Worm (Caenorhabditis elegans): ENCODE measurements around the gene srg-23.
A peak's percentile ranks its signal among the peaks of the same experiment; 100 is the strongest.

The srg-23 gene

ce11 chrII:3055531-3055930 lies 40.4 kb downstream of the srg-23 start:
- TF ChIP-seq pha-4 (tag; optimal IDR thresholded peaks at IDR 0.05) (no peak), lin-13 (tag; optimal IDR thresholded peaks at IDR 0.05) (peak; percentile 14), unc-39 (tag; optimal IDR thresholded peaks at IDR 0.05) (no peak), M03D4.4 (tag; optimal IDR thresholded peaks at IDR 0.05) (no peak), ztf-11 (tag; optimal IDR thresholded peaks at IDR 0.05) (no peak), ceh-39 (tag; optimal IDR thresholded peaks at IDR 0.05) (no peak), blmp-1 (tag; optimal IDR thresholded peaks at IDR 0.05) (no peak), ham-2 (GFP tag; optimal IDR thresholded peaks at IDR 0.05) (peak; percentile 39), snpc-4 (tag; optimal IDR thresholded peaks at IDR 0.05) (no peak), mls-2 (tag; optimal IDR thresholded peaks at IDR 0.05) (peak; percentile 41), zip-8 (tag; optimal IDR thresholded peaks at IDR 0.05) (no peak), tbx-8 (GFP tag; optimal IDR thresholded peaks at IDR 0.05) (no peak), nhr-12 (tag; optimal IDR thresholded peaks at IDR 0.05) (no peak), nhr-2 (tag; optimal IDR thresholded peaks at IDR 0.05) (peak; percentile 15), ceh-43 (GFP tag; optimal IDR thresholded peaks at IDR 0.05) (no peak), lin-32 (GFP tag; optimal IDR thresholded peaks at IDR 0.05) (no peak), flh-1 (GFP tag; optimal IDR thresholded peaks at IDR 0.05) (no peak), ceh-83 (GFP tag; optimal IDR thresholded peaks at IDR 0.05) (no peak), nhr-76 (tag; optimal IDR thresholded peaks at IDR 0.05) (no peak)

- TF ChIP-seq cnd-1 (tag; optimal IDR thresholded peaks at IDR 0.05), result no peak
- TF ChIP-seq pha-4 (tag; optimal IDR thresholded peaks at IDR 0.05), result peak; percentile 10
Observed at ce11 chrII:3054622-3055021, 41.3 kb downstream of the srg-23 start.

- no peak for TF ChIP-seq mls-2 (tag; optimal IDR thresholded peaks at IDR 0.05)
- TF ChIP-seq nhr-76 (tag; optimal IDR thresholded peaks at IDR 0.05), result no peak
- no peak for TF ChIP-seq ceh-83 (GFP tag; optimal IDR thresholded peaks at IDR 0.05)
- TF ChIP-seq bed-3 (GFP tag; optimal IDR thresholded peaks at IDR 0.05), result no peak
- no peak for TF ChIP-seq elt-3 (tag; optimal IDR thresholded peaks at IDR 0.05)
- no peak for TF ChIP-seq sem-2 (GFP tag; optimal IDR thresholded peaks at IDR 0.05)
- no peak for TF ChIP-seq drap-1 (GFP tag; optimal IDR thresholded peaks at IDR 0.05)
- TF ChIP-seq mep-1 (tag; optimal IDR thresholded peaks at IDR 0.05), result no peak
Observed at ce11 chrII:3054221-3054620, 41.7 kb downstream of the srg-23 start, which contains the start of gene lido-13. Gene lido-13 (minus strand): TSS chrII:3054321.

DNA sequence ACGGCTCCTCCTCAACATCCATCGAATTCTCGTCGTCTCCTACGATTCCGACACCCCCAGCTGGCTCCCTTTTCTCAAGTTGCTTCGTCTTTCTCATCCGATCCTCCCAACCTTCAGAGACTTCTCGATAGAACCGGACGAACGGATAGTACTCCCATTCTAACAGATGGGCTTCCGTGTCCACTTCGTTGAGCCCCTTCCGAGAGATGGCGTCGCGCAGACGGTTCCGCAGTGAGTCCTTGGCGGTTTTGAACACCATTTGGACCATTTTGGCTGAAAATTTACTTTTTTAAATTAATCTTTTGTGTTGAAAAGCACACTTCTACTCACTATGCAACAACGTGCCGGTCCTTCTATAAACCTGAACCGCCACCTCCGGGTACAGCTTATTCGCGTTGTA lies 42.3 kb downstream of the srg-23 start:
- TF ChIP-seq elt-3 (tag; optimal IDR thresholded peaks at IDR 0.05) (no peak), elt-1 (tag; optimal IDR thresholded peaks at IDR 0.05; ENCODE audit: borderline replicate concordance, insufficient read depth) (no peak), flh-1 (GFP tag; optimal IDR thresholded peaks at IDR 0.05) (no peak), drap-1 (GFP tag; optimal IDR thresholded peaks at IDR 0.05) (no peak), pha-4 (tag; optimal IDR thresholded peaks at IDR 0.05) (no peak), tbx-8 (GFP tag; optimal IDR thresholded peaks at IDR 0.05) (no peak), lsy-2 (tag; optimal IDR thresholded peaks at IDR 0.05) (no peak), ceh-43 (GFP tag; optimal IDR thresholded peaks at IDR 0.05) (no peak), nhr-2 (tag; optimal IDR thresholded peaks at IDR 0.05) (no peak), unc-62 (GFP tag; optimal IDR thresholded peaks at IDR 0.05) (no peak), ham-2 (GFP tag; optimal IDR thresholded peaks at IDR 0.05) (no peak), snpc-4 (tag; optimal IDR thresholded peaks at IDR 0.05) (no peak), ceh-39 (tag; optimal IDR thresholded peaks at IDR 0.05) (no peak)

DNA sequence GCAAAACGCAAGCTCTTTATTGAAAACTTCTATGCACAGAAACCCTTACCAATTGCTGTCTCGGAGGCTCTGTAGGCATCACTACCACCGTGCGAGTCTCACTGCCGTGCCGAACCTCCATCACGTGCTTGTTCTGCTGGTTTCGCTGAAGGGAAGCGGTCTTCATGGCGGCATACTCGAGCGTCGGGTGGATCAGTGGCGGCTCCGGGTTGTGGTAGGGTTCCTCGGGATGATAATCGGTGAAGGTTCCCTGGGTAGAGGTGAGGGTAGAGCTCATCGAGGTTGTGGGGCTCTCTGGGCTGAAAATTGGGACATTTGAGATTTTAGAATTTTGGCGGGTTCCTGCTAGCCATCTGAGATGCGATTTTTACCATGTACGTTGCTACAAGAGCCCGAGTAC lies 43.1 kb downstream of the srg-23 start:
- no peak for TF ChIP-seq ceh-83 (GFP tag; optimal IDR thresholded peaks at IDR 0.05)
- no peak for TF ChIP-seq nhr-2 (tag; optimal IDR thresholded peaks at IDR 0.05)
- no peak for TF ChIP-seq unc-120 (tag; optimal IDR thresholded peaks at IDR 0.05; ENCODE audit: poor library complexity, severe bottlenecking)
- TF ChIP-seq unc-62 (GFP tag; optimal IDR thresholded peaks at IDR 0.05), result no peak
- no peak for TF ChIP-seq unc-39 (tag; optimal IDR thresholded peaks at IDR 0.05)
- TF ChIP-seq nhr-76 (tag; optimal IDR thresholded peaks at IDR 0.05), result no peak
- TF ChIP-seq ceh-39 (tag; optimal IDR thresholded peaks at IDR 0.05), result no peak
- no peak for TF ChIP-seq zip-8 (tag; optimal IDR thresholded peaks at IDR 0.05)
- no peak for TF ChIP-seq ces-1 (GFP tag; optimal IDR thresholded peaks at IDR 0.05)

DNA sequence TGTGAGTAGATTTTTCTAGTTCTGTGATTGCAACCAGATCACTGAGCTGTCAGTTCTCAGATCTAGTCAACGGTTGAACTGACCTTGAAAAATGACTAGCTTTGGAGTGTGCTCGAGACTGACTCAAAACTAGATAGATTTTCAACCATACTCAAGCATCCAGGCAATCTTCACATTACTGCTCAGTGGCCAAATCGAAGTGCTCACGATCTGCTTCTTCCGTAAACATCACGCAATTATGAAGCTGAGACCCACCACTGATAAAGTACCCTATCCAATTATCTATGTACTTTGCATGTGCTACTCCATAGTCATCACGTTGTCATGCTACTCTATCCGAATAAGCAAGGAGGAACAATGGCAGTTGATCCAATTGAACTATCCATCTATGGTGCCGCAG lies 44.6 kb downstream of the srg-23 start:
- TF ChIP-seq pha-4 (tag; optimal IDR thresholded peaks at IDR 0.05) (no peak), snpc-4 (tag; optimal IDR thresholded peaks at IDR 0.05) (no peak), drap-1 (GFP tag; optimal IDR thresholded peaks at IDR 0.05) (no peak), sem-2 (GFP tag; optimal IDR thresholded peaks at IDR 0.05) (no peak), hlh-1 (tag; optimal IDR thresholded peaks at IDR 0.05) (no peak), ceh-43 (GFP tag; optimal IDR thresholded peaks at IDR 0.05) (no peak), M03D4.4 (tag; optimal IDR thresholded peaks at IDR 0.05) (no peak), lin-32 (GFP tag; optimal IDR thresholded peaks at IDR 0.05) (no peak), bed-3 (GFP tag; optimal IDR thresholded peaks at IDR 0.05) (no peak)
